Worm (Caenorhabditis elegans): ENCODE measurements around the gene dsb-3.

dsb-3 gene

DNA sequence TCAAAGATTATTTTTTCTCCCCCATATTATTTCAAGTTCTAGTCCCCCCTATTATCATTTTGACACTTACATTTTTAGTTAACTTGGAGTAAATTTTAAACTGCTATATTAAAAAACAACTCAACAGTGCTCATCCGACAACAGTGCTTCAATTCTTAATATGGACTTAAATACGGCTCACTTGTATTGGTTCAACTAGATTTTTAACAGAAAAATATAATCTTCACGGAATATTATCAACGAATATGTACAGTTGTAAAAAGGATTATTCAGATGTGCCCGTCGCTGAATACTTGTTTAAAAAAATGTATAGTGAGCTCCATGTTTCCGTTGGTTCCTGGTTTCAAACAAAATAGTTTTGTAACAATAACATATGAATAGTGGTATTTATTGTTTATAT is 40.9 kb upstream of the dsb-3 start:
- TF ChIP-seq lsy-2 (tag; optimal IDR thresholded peaks at IDR 0.05): no peak

DNA sequence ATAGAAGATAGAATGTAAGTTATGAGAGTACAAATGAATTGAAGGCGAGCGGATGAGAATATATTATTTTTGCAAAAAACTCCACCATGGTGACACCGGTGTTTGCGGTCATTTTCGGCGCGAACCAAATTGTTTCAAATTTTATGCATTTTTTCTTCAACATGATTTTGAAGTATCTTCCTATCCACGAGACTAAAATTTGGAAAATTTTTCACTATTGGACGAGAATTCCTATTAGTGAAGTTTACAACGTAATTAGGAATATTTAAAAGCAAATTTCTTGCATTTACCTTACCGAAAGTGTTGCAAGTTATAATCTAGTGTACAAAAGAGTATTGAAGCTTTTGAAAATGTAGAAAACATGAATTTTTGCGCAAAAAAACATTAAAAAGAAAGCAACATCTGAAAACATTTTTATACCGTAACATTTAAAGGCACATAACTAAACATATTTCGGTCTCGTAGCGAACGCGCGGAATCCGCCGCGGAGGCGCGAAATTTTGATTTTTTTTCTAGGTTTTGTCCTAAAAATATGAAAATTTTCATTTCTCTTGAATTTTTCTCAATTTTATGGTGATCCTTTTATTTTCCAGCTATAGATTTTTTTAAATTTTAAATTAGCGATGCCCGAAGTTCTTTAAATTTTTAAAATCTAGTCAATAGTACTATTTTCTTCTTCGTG is 37.1 kb upstream of the dsb-3 start, which contains the start of gene sgo-1:
TSS of gene sgo-1 (minus strand) at position 51 of the 682 bp plus-strand sequence.
- TF ChIP-seq nhr-47 (tag; optimal IDR thresholded peaks at IDR 0.05): no peak
- TF ChIP-seq efl-1 (optimal IDR thresholded peaks at IDR 0.05): peak; percentile 1 to 16
- TF ChIP-seq efl-1 (GFP tag; optimal IDR thresholded peaks at IDR 0.05 in 1 of 2): no peak

DNA sequence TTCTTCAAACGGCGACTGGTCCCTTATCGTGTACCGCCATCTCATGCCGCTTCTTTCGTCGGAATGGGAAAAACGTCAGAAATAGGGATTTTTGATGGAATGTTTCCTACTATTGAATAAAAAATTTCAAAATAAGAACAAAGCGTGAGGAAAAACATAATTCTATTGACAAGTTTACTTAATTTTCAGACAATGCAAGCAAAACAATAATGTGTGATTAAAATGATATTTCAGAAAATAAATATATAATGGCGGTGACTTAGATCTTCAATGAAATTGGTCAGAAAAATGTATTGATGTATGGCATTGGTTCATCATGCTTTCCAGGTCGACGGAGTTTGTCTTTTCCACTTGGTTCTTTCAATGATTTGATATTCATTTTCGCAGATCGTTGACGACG is 35.3 kb upstream of the dsb-3 start, which contains the start of gene ntp-1:
TSS of gene ntp-1 (minus strand) at position 101 of the 400 bp plus-strand sequence.
- no peak for TF ChIP-seq vab-15 (tag; optimal IDR thresholded peaks at IDR 0.05)
- TF ChIP-seq jun-1 (tag; optimal IDR thresholded peaks at IDR 0.05): no peak

DNA sequence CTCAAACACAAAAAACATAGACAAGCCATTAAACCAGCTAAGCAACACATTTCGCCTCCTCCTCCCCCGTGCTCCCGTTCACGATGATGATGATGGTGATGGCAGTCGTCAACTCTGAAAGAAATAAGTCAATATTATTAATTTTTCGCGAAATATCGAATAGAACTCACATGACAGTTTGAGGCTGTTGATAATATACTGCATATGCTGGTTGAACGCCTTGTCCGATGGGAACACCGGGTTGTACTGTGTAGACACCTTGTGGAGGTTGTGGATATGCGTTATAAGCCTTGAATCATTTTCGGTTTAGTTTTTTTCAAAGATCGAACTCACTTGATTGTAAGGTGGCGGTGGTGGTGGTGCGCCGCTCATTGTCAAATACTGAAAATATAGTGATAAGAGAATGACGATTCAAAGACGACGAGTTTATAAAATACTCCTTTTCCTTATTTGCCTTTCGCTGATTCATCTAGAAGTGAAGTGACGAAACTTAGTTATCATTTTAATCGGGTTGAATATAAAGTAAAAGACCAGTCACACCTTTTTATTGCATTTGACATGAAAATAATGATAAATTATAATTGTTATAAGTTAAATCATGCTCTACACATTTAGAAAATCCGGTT is 32.5 kb upstream of the dsb-3 start, which contains the start of gene C33H5.13:
TSS of gene C33H5.13 (minus strand) at position 443 of the 626 bp plus-strand sequence.
- TF ChIP-seq ztf-11 (tag; optimal IDR thresholded peaks at IDR 0.05) (no peak), mab-9 (GFP tag; IDR thresholded peaks at IDR 0.05) (no peak), lin-35 (GFP tag; optimal IDR thresholded peaks at IDR 0.05) (peak in 1 of 2 experiments; percentile 20), elt-2 (tag; optimal IDR thresholded peaks at IDR 0.05) (peak; percentile 34), irx-1 (tag; optimal IDR thresholded peaks at IDR 0.05) (no peak), efl-1 (optimal IDR thresholded peaks at IDR 0.05) (peak in 1 of 2 experiments; percentile 6), efl-1 (GFP tag; optimal IDR thresholded peaks at IDR 0.05 in 1 of 2) (peak in 1 of 2 experiments; percentile 56)

DNA sequence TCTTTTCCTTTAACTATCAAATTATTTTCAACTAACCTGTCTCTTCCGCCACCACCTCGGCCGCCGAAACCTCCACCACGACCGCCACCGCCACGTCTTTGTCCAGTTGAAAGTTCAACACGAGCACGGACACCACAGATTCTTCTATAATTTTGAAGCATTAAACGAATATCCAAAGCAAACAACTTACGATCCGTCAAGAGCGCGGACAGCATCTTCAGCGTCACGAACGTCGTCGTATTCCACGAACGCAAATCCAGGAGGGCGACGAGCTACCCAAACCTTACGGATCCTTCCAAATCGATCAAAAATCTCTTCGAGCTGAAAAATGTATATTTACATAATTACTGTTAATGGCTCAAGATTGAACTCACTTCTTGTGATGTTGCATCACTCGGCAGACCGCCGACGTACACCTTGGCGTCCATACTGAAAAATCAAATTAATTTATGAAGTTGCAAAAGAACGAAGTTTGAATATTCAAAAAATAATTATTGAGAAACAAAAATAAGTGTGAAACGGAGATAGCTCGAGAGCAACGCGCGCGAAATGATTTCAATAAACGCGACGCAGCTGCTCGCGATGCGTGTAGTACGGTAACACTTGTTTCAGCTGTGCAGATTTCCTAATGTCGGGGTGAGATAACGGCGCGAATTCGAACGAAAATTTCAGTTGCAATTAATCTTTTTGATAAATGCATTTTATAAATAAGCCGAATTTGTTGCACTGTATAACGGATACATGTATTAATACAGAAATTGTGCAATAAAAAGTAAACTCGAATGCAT is 31.6 kb upstream of the dsb-3 start, which contains the start of gene rsp-6:
TSS of gene rsp-6 (minus strand) at position 429 of the 788 bp plus-strand sequence.
- no peak for TF ChIP-seq ceh-63 (GFP tag; optimal IDR thresholded peaks at IDR 0.05)
- TF ChIP-seq blmp-1 (tag; optimal IDR thresholded peaks at IDR 0.05): peak; percentile 84
- TF ChIP-seq fkh-8 (tag; optimal IDR thresholded peaks at IDR 0.05): peak; percentile 79
- peak in 1 of 2 experiments; percentile 89 for TF ChIP-seq mdl-1 (tag; optimal IDR thresholded peaks at IDR 0.05)
- TF ChIP-seq C34B4.2 (tag; optimal IDR thresholded peaks at IDR 0.05): no peak
- TF ChIP-seq nhr-19 (GFP tag; conservative IDR thresholded peaks at IDR 0.05): peak; percentile 79
- peak; percentile 83 for TF ChIP-seq lin-13 (GFP tag; optimal IDR thresholded peaks at IDR 0.05)
- TF ChIP-seq lin-39 (tag; optimal IDR thresholded peaks at IDR 0.05): peak; percentile 50
- TF ChIP-seq dsc-1 (tag; optimal IDR thresholded peaks at IDR 0.05): peak; percentile 79
- TF ChIP-seq lsy-2 (tag; optimal IDR thresholded peaks at IDR 0.05): peak; percentile 98 to 99
- peak; percentile 55 for TF ChIP-seq lir-3 (tag; optimal IDR thresholded peaks at IDR 0.05; ENCODE audit: poor library complexity)
- TF ChIP-seq lin-15B (tag; optimal IDR thresholded peaks at IDR 0.05): peak; percentile 96
- TF ChIP-seq ztf-4 (tag; optimal IDR thresholded peaks at IDR 0.05): peak; percentile 73
- no peak for TF ChIP-seq nhr-76 (tag; optimal IDR thresholded peaks at IDR 0.05)
- TF ChIP-seq hlh-4 (tag; optimal IDR thresholded peaks at IDR 0.05): no peak
- peak; percentile 37 for TF ChIP-seq irx-1 (tag; optimal IDR thresholded peaks at IDR 0.05)
- TF ChIP-seq alr-1 (tag; optimal IDR thresholded peaks at IDR 0.05; ENCODE audit: borderline replicate concordance): no peak
- TF ChIP-seq aly-2 (tag; optimal IDR thresholded peaks at IDR 0.05): peak; percentile 51
- TF ChIP-seq elt-3 (tag; optimal IDR thresholded peaks at IDR 0.05): peak in 2 of 6 experiments; percentile 9 to 72
- TF ChIP-seq swsn-7 (tag; optimal IDR thresholded peaks at IDR 0.05): peak; percentile 84
- TF ChIP-seq tbx-2 (tag; optimal IDR thresholded peaks at IDR 0.05): peak; percentile 88
- peak; percentile 87 for TF ChIP-seq nhr-47 (tag; optimal IDR thresholded peaks at IDR 0.05)
- peak; percentile 84 for TF ChIP-seq mep-1 (tag; optimal IDR thresholded peaks at IDR 0.05)
- TF ChIP-seq jun-1 (tag; optimal IDR thresholded peaks at IDR 0.05): peak; percentile 71
- TF ChIP-seq nhr-90 (tag; optimal IDR thresholded peaks at IDR 0.05; ENCODE audit: poor library complexity): peak; percentile 50
- peak; percentile 33 for TF ChIP-seq zip-4 (GFP tag; optimal IDR thresholded peaks at IDR 0.05)
- peak; percentile 83 for TF ChIP-seq isw-1 (GFP tag; IDR thresholded peaks at IDR 0.05)
- peak; percentile 91 to 95 for TF ChIP-seq efl-1 (optimal IDR thresholded peaks at IDR 0.05)
- TF ChIP-seq efl-1 (GFP tag; optimal IDR thresholded peaks at IDR 0.05 in 1 of 2): peak; percentile 92 to 99
- TF ChIP-seq ets-5 (GFP tag; IDR thresholded peaks at IDR 0.05): no peak
- TF ChIP-seq nhr-71 (tag; optimal IDR thresholded peaks at IDR 0.05): peak; percentile 92
- peak; percentile 54 for TF ChIP-seq mef-2 (tag; optimal IDR thresholded peaks at IDR 0.05)
- no peak for TF ChIP-seq hlh-17 (GFP tag; optimal IDR thresholded peaks at IDR 0.05; ENCODE audit: borderline replicate concordance)

Data from whole organism, L1 larva.